Fruit fly (Drosophila melanogaster) whole organism: ENCODE measurements around the gene rdo.

Experiments used
- CG8478 ChIP-seq: fragments of >200 bp; optimal IDR thresholded peaks from 2 replicates; lab custom pipeline; 2018; ENCODE audit warnings: inconsistent platforms
- Dll ChIP-seq: fragments of >200 bp; optimal IDR thresholded peaks from 2 replicates; lab custom pipeline; 2017
- EcR ChIP-seq, 2 experiments: fragments of >200 bp; optimal IDR thresholded peaks; 2 replicates each; lab custom pipeline; 2017; ENCODE audit warnings: missing biosample characterization in 2 of 2, missing genetic modification characterization in 2 of 2, missing genetic modification reagents in 2 of 2
- pan ChIP-seq: fragments of >200 bp; optimal IDR thresholded peaks from 2 replicates; lab custom pipeline; 2017
- psq ChIP-seq: fragments of >200 bp; optimal IDR thresholded peaks from 2 replicates; lab custom pipeline; 2017
- usp ChIP-seq: fragments of >200 bp; optimal IDR thresholded peaks from 2 replicates; lab custom pipeline; 2017; ENCODE audit warnings: missing biosample characterization, missing genetic modification characterization, mixed read lengths

dm6 chr2L:18077969-18078368 lies 65.8 kb downstream of the rdo start, which contains the start of gene Arr1:
- no peak for TF ChIP-seq CG8478 (lab: Kevin White, UChicago)
- no peak for TF ChIP-seq pan (lab: Kevin White, UChicago)
- TF ChIP-seq psq (lab: Kevin White, UChicago) = no peak
- TF ChIP-seq EcR (GFP tag; optimal IDR thresholded peaks at IDR 0.05; lab: Kevin White, UChicago) = no peak
- TF ChIP-seq usp (GFP tag; lab: Kevin White, UChicago) = no peak
- TF ChIP-seq Dll (lab: Kevin White, UChicago) = no peak
